Worm (Caenorhabditis elegans) whole organism, L3 larva: ENCODE measurements around the gene lips-15.

Source experiments
- ama-1 ChIP-seq: fragments of 150-350 bp; optimal IDR thresholded peaks from 2 replicates; lab custom pipeline; 2018
- ceh-28 ChIP-seq: fragments of 150-350 bp; optimal IDR thresholded peaks from 2 replicates; lab custom pipeline; 2014; ENCODE audit warnings: missing biosample characterization, missing genetic modification reagents, missing genetic modification characterization
- egl-27 ChIP-seq: sonication (generic microtip); optimal IDR thresholded peaks from 4 replicates; lab custom pipeline; 2017; ENCODE audit warnings: missing biosample characterization, missing genetic modification reagents, missing genetic modification characterization
- nhr-237 ChIP-seq: fragments of 150-350 bp; optimal IDR thresholded peaks from 2 replicates; lab custom pipeline; 2014; ENCODE audit warnings: missing biosample characterization, missing genetic modification characterization
- pha-4 ChIP-seq: fragments of 150-350 bp; optimal IDR thresholded peaks from 2 replicates; lab custom pipeline; 2014; ENCODE audit warnings: missing biosample characterization, missing genetic modification reagents, missing genetic modification characterization
- sea-2 ChIP-seq: fragments of 150-350 bp; sonication (generic microtip); optimal IDR thresholded peaks from 4 replicates; lab custom pipeline; 2014; ENCODE audit warnings: missing biosample characterization, missing genetic modification reagents, missing genetic modification characterization
- unc-39 ChIP-seq: sonication (generic microtip); optimal IDR thresholded peaks from 4 replicates; lab custom pipeline; 2017; ENCODE audit warnings: missing biosample characterization, missing genetic modification characterization

DNA sequence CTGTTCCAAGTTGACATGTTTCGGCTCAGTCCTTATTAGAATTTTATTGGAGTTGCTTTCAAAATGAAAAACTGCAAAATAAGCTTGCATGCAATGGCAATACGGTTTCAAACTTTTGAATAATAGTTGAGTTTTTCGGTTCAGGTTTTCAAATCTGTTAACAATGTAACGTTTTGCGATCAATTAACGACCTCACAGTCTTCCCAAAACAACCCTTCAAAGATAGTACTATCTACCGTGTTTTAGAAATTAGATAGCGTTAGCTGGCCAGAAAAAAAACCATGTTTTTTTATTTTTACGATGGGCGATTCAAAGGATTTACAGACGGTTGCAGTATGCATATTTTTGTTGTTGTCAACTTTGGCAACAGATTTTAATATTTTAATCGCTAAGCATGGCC, 26.7 kb downstream of the lips-15 start, which contains the start of gene Y38E10A.34:
- TF ChIP-seq unc-39 (no peak), sea-2 (GFP tag; lab: Kevin White, UChicago) (no peak), nhr-237 (tag; lab: Kevin White, UChicago) (no peak), ama-1 (no peak), ceh-28 (tag; lab: Kevin White, UChicago) (no peak), egl-27 (no peak), pha-4 (no peak)
